Fruit fly (Drosophila melanogaster) whole organism, prepupa: ENCODE measurements around the gene CG43255.
A peak's percentile ranks its signal among the peaks of the same experiment; 100 is the strongest.

Source experiments
- CG11294 ChIP-seq: fragments of 200-800 bp; sonication (Bioruptor generic); IDR thresholded peaks from 2 replicates; pipeline ENCODE4 v1.3.6; 2022; ENCODE audit warnings: missing biosample characterization, missing genetic modification characterization
- CG11762 ChIP-seq: fragments of 200-800 bp; sonication (Bioruptor generic); optimal IDR thresholded peaks from 3 replicates; lab custom pipeline; 2016; ENCODE audit warnings: missing biosample characterization, missing genetic modification characterization; ENCODE audit not compliant: insufficient read depth
- CG15336 ChIP-seq: fragments of 200-800 bp; sonication (Bioruptor generic); IDR thresholded peaks from 2 replicates; pipeline ENCODE4 v1.3.6; 2022; ENCODE audit warnings: missing biosample characterization, missing genetic modification characterization
- CG8319 ChIP-seq: fragments of 200-800 bp; sonication (Bioruptor generic); optimal IDR thresholded peaks from 3 replicates; lab custom pipeline; 2016; ENCODE audit warnings: missing biosample characterization, missing genetic modification characterization
- Ets21C ChIP-seq: fragments of 200-800 bp; sonication (Bioruptor generic); optimal IDR thresholded peaks from 3 replicates; lab custom pipeline; 2016; ENCODE audit warnings: missing biosample characterization, missing genetic modification characterization
- Met ChIP-seq: fragments of 200-800 bp; sonication (Bioruptor generic); optimal IDR thresholded peaks from 3 replicates; lab custom pipeline; 2016; ENCODE audit warnings: missing biosample characterization, missing genetic modification characterization
- Sox14 ChIP-seq: fragments of 200-800 bp; sonication (Bioruptor generic); optimal IDR thresholded peaks from 3 replicates; lab custom pipeline; 2016; ENCODE audit warnings: missing biosample characterization, missing genetic modification characterization
- fd85E ChIP-seq: fragments of 200-800 bp; sonication (Bioruptor generic); optimal IDR thresholded peaks from 3 replicates; lab custom pipeline; 2016; ENCODE audit warnings: missing biosample characterization, missing genetic modification characterization
- vri ChIP-seq: fragments of 200-800 bp; sonication (Bioruptor generic); optimal IDR thresholded peaks from 3 replicates; lab custom pipeline; 2016; ENCODE audit warnings: missing biosample characterization, mild to moderate bottlenecking, missing genetic modification characterization

DNA sequence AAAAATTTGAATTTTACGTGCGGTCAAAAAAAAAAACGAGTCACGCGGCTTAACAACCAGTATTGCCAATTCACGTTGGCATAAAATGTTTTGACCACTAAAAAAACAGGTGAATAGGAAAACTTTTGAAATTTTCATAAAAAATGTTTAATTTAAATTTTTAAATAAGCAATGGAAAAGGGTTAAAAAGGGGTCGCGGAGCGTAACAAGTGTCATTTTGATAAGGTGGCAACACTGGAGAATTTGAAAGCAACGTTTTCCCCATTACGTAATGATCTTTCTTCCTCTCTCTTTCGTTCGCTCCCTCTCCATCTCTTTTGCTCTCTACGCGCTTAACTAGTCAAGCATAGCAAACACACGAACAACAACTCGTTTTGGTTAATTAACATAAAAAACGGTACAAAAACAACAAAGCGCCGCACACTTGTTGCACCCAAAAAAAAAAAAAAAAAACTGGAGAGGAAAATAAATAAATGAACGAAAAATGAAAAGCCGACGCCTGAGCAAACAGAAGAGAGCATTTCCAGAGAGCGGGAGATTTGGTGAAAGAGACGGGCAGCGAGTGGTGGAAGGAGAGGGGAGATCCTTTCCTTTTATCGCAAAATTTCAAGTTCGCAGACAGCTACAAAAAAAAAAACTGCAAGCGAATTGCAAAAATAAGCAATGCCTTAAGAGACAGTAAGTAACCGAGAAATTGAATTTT, 29.3 kb upstream of the CG43255 start:
- TF ChIP-seq fd85E = peak; percentile 26
- peak; percentile 83 for TF ChIP-seq Met
- peak; percentile 58; the same call in 1 of the 2 replicates for TF ChIP-seq CG11294 (GFP tag; lab: Robert Waterston, UW)
- peak; percentile 90 for TF ChIP-seq CG15336 (GFP tag; lab: Robert Waterston, UW)
- TF ChIP-seq Ets21C (GFP tag; lab: Kevin White, UChicago) = peak; percentile 66
- peak; percentile 49 for TF ChIP-seq CG11762
- peak; percentile 77 for TF ChIP-seq Sox14
- TF ChIP-seq vri (GFP tag; lab: Kevin White, UChicago) = peak; percentile 95
- TF ChIP-seq CG8319 (GFP tag; lab: Kevin White, UChicago) = peak; percentile 39
